Worm (Caenorhabditis elegans) whole organism, late embryonic: ENCODE data around the gene C27A7.3.

ENCODE experiments used
- K09A11.1 ChIP-seq: sonication (generic microtip); optimal IDR thresholded peaks from 2 replicates; lab custom pipeline; 2017; ENCODE audit warnings: antibody characterized with exemption, mild to moderate bottlenecking, missing genetic modification characterization, missing compliant biosample characterization; ENCODE audit not compliant: insufficient read depth
- ama-1 ChIP-seq: fragments of 150-350 bp; optimal IDR thresholded peaks from 2 replicates; lab custom pipeline; 2014
- ceh-30 ChIP-seq: fragments of 150-350 bp; optimal IDR thresholded peaks from 2 replicates; lab custom pipeline; 2014; ENCODE audit warnings: missing biosample characterization, missing genetic modification characterization
- ceh-9 ChIP-seq: sonication (generic microtip); optimal IDR thresholded peaks from 2 replicates; lab custom pipeline; 2016; ENCODE audit warnings: mild to moderate bottlenecking, missing genetic modification characterization, inconsistent platforms, missing compliant biosample characterization
- fkh-6 ChIP-seq: sonication (generic microtip); optimal IDR thresholded peaks from 2 replicates; lab custom pipeline; 2016; ENCODE audit warnings: missing genetic modification characterization, missing compliant biosample characterization

ce11 chrV:12091759-12092158 lies 49.0 kb upstream of the C27A7.3 start, which contains the start of gene nhr-206:
- TF ChIP-seq fkh-6 (no peak), ceh-30 (tag; lab: Kevin White, UChicago) (no peak), ama-1 (lab: Kevin White, UChicago) (no peak), ceh-9 (tag; lab: Kevin White, UChicago) (no peak), K09A11.1 (no peak)
